Worm (Caenorhabditis elegans) whole organism, mixed stage, embryonic: ENCODE measurements around the gene ani-1.

Source experiments
- blmp-1 ChIP-seq: fragments of 150-350 bp; optimal IDR thresholded peaks from 2 replicates; lab custom pipeline; 2014; ENCODE audit warnings: missing biosample characterization, missing genetic modification characterization
- ces-1 ChIP-seq: fragments of 150-350 bp; optimal IDR thresholded peaks from 2 replicates; lab custom pipeline; 2014; ENCODE audit warnings: missing biosample characterization, missing genetic modification reagents, missing genetic modification characterization
- drap-1 ChIP-seq: fragments of 200-800 bp; sonication (Bioruptor generic); optimal IDR thresholded peaks from 3 replicates; lab custom pipeline; 2018; ENCODE audit warnings: mild to moderate bottlenecking, missing genetic modification characterization, missing compliant biosample characterization
- nhr-2 ChIP-seq: fragments of 150-350 bp; optimal IDR thresholded peaks from 2 replicates; lab custom pipeline; 2014; ENCODE audit warnings: missing biosample characterization, missing genetic modification characterization
- nhr-237 ChIP-seq: fragments of 150-350 bp; optimal IDR thresholded peaks from 2 replicates; lab custom pipeline; 2014; ENCODE audit warnings: missing biosample characterization, missing genetic modification characterization

- no peak for TF ChIP-seq ces-1 (GFP tag; lab: Kevin White, UChicago)
- no peak for TF ChIP-seq drap-1 (GFP tag; lab: Kevin White, UChicago)
- TF ChIP-seq nhr-237 (tag; lab: Kevin White, UChicago) = no peak
- no peak for TF ChIP-seq nhr-2 (tag; lab: Kevin White, UChicago)
- no peak for TF ChIP-seq blmp-1
Measured at ce11 chrIII:12469800-12470199, 16.6 kb upstream of the ani-1 start.
